Worm (Caenorhabditis elegans) whole organism, late embryonic: Measurements from ENCODE around the gene clec-63.

Source experiments
- C08G9.2 ChIP-seq: sonication (generic microtip); optimal IDR thresholded peaks from 2 replicates; lab custom pipeline; 2016; ENCODE audit warnings: mild to moderate bottlenecking, missing genetic modification characterization, moderate library complexity, missing compliant biosample characterization
- C38D4.7 ChIP-seq: fragments of 200-800 bp; sonication (Bioruptor generic); optimal IDR thresholded peaks from 2 replicates; lab custom pipeline; 2018; ENCODE audit warnings: mild to moderate bottlenecking, missing genetic modification characterization, moderate library complexity, missing compliant biosample characterization
- K09A11.1 ChIP-seq: sonication (generic microtip); optimal IDR thresholded peaks from 2 replicates; lab custom pipeline; 2017; ENCODE audit warnings: antibody characterized with exemption, mild to moderate bottlenecking, missing genetic modification characterization, missing compliant biosample characterization; ENCODE audit not compliant: insufficient read depth
- ahr-1 ChIP-seq: sonication (generic microtip); optimal IDR thresholded peaks from 2 replicates; lab custom pipeline; 2016; ENCODE audit warnings: missing genetic modification characterization, missing compliant biosample characterization
- ceh-19 ChIP-seq: fragments of 200-800 bp; sonication (Bioruptor generic); optimal IDR thresholded peaks from 2 replicates; lab custom pipeline; 2018; ENCODE audit warnings: mild to moderate bottlenecking, missing genetic modification characterization, missing compliant biosample characterization
- ceh-22 ChIP-seq: sonication (generic microtip); optimal IDR thresholded peaks from 2 replicates; lab custom pipeline; 2017; ENCODE audit warnings: missing biosample characterization, missing genetic modification characterization
- ceh-34 ChIP-seq: sonication (generic microtip); optimal IDR thresholded peaks from 2 replicates; lab custom pipeline; 2016; ENCODE audit warnings: mild to moderate bottlenecking, missing genetic modification characterization, missing compliant biosample characterization
- ceh-48 ChIP-seq: sonication (generic microtip); optimal IDR thresholded peaks from 2 replicates; lab custom pipeline; 2016; ENCODE audit warnings: missing genetic modification characterization, inconsistent platforms, missing compliant biosample characterization
- ceh-6 ChIP-seq: fragments of 200-800 bp; sonication (Bioruptor generic); optimal IDR thresholded peaks from 2 replicates; lab custom pipeline; 2018; ENCODE audit warnings: mild to moderate bottlenecking, missing genetic modification characterization, missing compliant biosample characterization
- ceh-9 ChIP-seq: sonication (generic microtip); optimal IDR thresholded peaks from 2 replicates; lab custom pipeline; 2016; ENCODE audit warnings: mild to moderate bottlenecking, missing genetic modification characterization, inconsistent platforms, missing compliant biosample characterization
- elt-2 ChIP-seq: sonication (generic microtip); optimal IDR thresholded peaks from 2 replicates; lab custom pipeline; 2016; ENCODE audit warnings: missing genetic modification reagents, missing genetic modification characterization, missing compliant biosample characterization
- elt-4 ChIP-seq: sonication (generic microtip); optimal IDR thresholded peaks from 2 replicates; lab custom pipeline; 2016; ENCODE audit warnings: missing genetic modification characterization, missing compliant biosample characterization
- ets-4 ChIP-seq: sonication (generic microtip); optimal IDR thresholded peaks from 2 replicates; lab custom pipeline; 2016; ENCODE audit warnings: missing genetic modification characterization, missing compliant biosample characterization
- eyg-1 ChIP-seq: sonication (generic microtip); optimal IDR thresholded peaks from 2 replicates; lab custom pipeline; 2016; ENCODE audit warnings: missing genotype, missing genetic modification characterization, missing compliant biosample characterization
- fkh-10 ChIP-seq: fragments of 150-350 bp; optimal IDR thresholded peaks from 2 replicates; lab custom pipeline; 2014; ENCODE audit warnings: missing biosample characterization, missing genetic modification reagents, missing genetic modification characterization
- hlh-15 ChIP-seq: sonication (generic microtip); optimal IDR thresholded peaks from 2 replicates; lab custom pipeline; 2016; ENCODE audit warnings: missing genetic modification characterization, missing compliant biosample characterization
- hlh-30 ChIP-seq: sonication (generic microtip); optimal IDR thresholded peaks from 2 replicates; lab custom pipeline; 2017; ENCODE audit warnings: antibody characterized with exemption, missing genetic modification characterization, missing compliant biosample characterization; ENCODE audit not compliant: insufficient read depth
- hlh-6 ChIP-seq: sonication (generic microtip); optimal IDR thresholded peaks from 2 replicates; lab custom pipeline; 2016; ENCODE audit warnings: missing genotype, missing genetic modification characterization, missing compliant biosample characterization
- hlh-8 ChIP-seq: sonication (generic microtip); optimal IDR thresholded peaks from 2 replicates; lab custom pipeline; 2016; ENCODE audit warnings: missing genotype, missing genetic modification characterization, missing compliant biosample characterization
- lin-11 ChIP-seq: fragments of 200-800 bp; sonication (Bioruptor generic); optimal IDR thresholded peaks from 2 replicates; lab custom pipeline; 2018; ENCODE audit warnings: mild to moderate bottlenecking, missing genetic modification characterization, missing compliant biosample characterization
- nhr-232 ChIP-seq: sonication (generic microtip); optimal IDR thresholded peaks from 2 replicates; lab custom pipeline; 2016; ENCODE audit warnings: missing genetic modification characterization, missing compliant biosample characterization
- pag-3 ChIP-seq: sonication (generic microtip); optimal IDR thresholded peaks from 2 replicates; lab custom pipeline; 2016; ENCODE audit warnings: missing compliant biosample characterization, missing genetic modification characterization, borderline replicate concordance
- pha-2 ChIP-seq: sonication (generic microtip); optimal IDR thresholded peaks from 2 replicates; lab custom pipeline; 2017; ENCODE audit warnings: mild to moderate bottlenecking, missing genetic modification characterization, missing compliant biosample characterization
- pqm-1 ChIP-seq: sonication (generic microtip); optimal IDR thresholded peaks from 2 replicates; lab custom pipeline; 2016; ENCODE audit warnings: missing genetic modification characterization, missing compliant biosample characterization
- pros-1 ChIP-seq: fragments of 150-350 bp; optimal IDR thresholded peaks from 2 replicates; lab custom pipeline; 2014; ENCODE audit warnings: missing biosample characterization, missing genetic modification reagents, missing genetic modification characterization
- ref-2 ChIP-seq: sonication (generic microtip); optimal IDR thresholded peaks from 2 replicates; lab custom pipeline; 2016; ENCODE audit warnings: missing genetic modification characterization, missing compliant biosample characterization
- rnt-1 ChIP-seq: sonication (generic microtip); optimal IDR thresholded peaks from 2 replicates; lab custom pipeline; 2016; ENCODE audit warnings: missing genetic modification characterization, missing compliant biosample characterization
- sox-2 ChIP-seq: fragments of 200-800 bp; sonication (Bioruptor generic); IDR thresholded peaks from 2 replicates; pipeline ENCODE4 v1.3.6; 2022; ENCODE audit warnings: missing genetic modification reagents, missing genetic modification characterization, missing compliant biosample characterization
- syd-9 ChIP-seq: sonication (generic microtip); optimal IDR thresholded peaks from 2 replicates; lab custom pipeline; 2016; ENCODE audit warnings: mild to moderate bottlenecking, missing genetic modification characterization, moderate library complexity, missing compliant biosample characterization
- tbx-2 ChIP-seq: sonication (generic microtip); optimal IDR thresholded peaks from 2 replicates; lab custom pipeline; 2016; ENCODE audit warnings: missing genetic modification characterization, missing compliant biosample characterization
- tbx-7 ChIP-seq: sonication (generic microtip); optimal IDR thresholded peaks from 2 replicates; lab custom pipeline; 2016; ENCODE audit warnings: missing genotype, missing genetic modification characterization, missing compliant biosample characterization
- ttx-3 ChIP-seq: sonication (generic microtip); optimal IDR thresholded peaks from 2 replicates; lab custom pipeline; 2016; ENCODE audit warnings: missing genetic modification reagents, missing genetic modification characterization, missing compliant biosample characterization
- unc-3 ChIP-seq, 2 experiments: fragments of 200-800 bp in 1 of 2; sonication (Bioruptor generic) in 1 of 2; sonication (generic microtip) in 1 of 2; conservative IDR thresholded peaks in 1 of 2; optimal IDR thresholded peaks in 1 of 2; 2 replicates each; pipeline versions ENCODE4 v1.3.6 to Lab custom; 2016 to 2022; ENCODE audit warnings: missing compliant biosample characterization in 2 of 2, missing genetic modification characterization in 2 of 2, missing genetic modification reagents in 1 of 2
- unc-42 ChIP-seq: sonication (generic microtip); optimal IDR thresholded peaks from 2 replicates; lab custom pipeline; 2016; ENCODE audit warnings: missing genotype, missing genetic modification characterization, missing compliant biosample characterization
- unc-86 ChIP-seq: sonication (generic microtip); optimal IDR thresholded peaks from 2 replicates; lab custom pipeline; 2016; ENCODE audit warnings: missing genetic modification characterization, missing compliant biosample characterization
- ztf-16 ChIP-seq: sonication (generic microtip); optimal IDR thresholded peaks from 2 replicates; lab custom pipeline; 2017; ENCODE audit warnings: missing genetic modification characterization, missing compliant biosample characterization

clec-63 gene

DNA sequence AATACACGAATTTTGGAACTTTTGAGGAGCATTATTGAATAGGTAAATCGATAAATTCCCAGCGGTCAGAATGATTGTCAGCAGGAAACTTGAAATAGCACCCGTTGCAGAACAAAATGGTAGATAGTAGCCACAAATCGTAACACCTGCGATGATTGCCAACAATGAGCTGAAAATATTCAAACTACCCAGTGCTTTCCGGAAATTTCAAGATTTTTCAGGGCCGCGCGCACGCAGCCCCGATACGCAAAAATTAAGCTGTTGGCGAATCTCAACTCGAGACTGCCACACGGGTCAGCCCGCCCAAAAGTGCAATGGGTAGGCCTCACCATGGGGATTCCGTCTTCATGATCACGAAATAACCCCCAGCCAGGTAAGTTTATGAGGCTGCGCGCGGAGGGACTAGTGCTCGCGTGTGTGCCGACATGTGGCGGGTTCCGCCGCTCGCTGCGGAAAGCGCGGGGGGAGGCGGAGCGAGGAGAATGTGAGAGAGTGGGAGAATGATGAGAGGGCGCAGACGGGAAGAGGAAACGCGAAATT lies 49.2 kb downstream of the clec-63 start (continued):
- TF ChIP-seq pag-3 (tag; lab: Kevin White, UChicago): no peak
- TF ChIP-seq ttx-3: no peak
- peak; percentile 42 for TF ChIP-seq C38D4.7 (GFP tag; lab: Kevin White, UChicago)
- no peak for TF ChIP-seq unc-3 (GFP tag; conservative IDR thresholded peaks at IDR 0.05; lab: Robert Waterston, UW)
- TF ChIP-seq unc-3 (tag; optimal IDR thresholded peaks at IDR 0.05; lab: Kevin White, UChicago): no peak
- TF ChIP-seq ceh-9 (tag; lab: Kevin White, UChicago): no peak
- TF ChIP-seq syd-9 (tag; lab: Kevin White, UChicago): peak; percentile 50
- no peak for TF ChIP-seq unc-86 (tag; lab: Kevin White, UChicago)
- no peak for TF ChIP-seq elt-4 (tag; lab: Kevin White, UChicago)
- TF ChIP-seq fkh-10 (GFP tag; lab: Kevin White, UChicago): no peak
- no peak for TF ChIP-seq ceh-19 (GFP tag; lab: Kevin White, UChicago)
- no peak for TF ChIP-seq hlh-15 (tag; lab: Kevin White, UChicago)
- TF ChIP-seq pha-2: peak; percentile 78
- peak; percentile 50 for TF ChIP-seq tbx-7 (tag; lab: Kevin White, UChicago)
- peak; percentile 31; the same call in 1 of the 2 replicates for TF ChIP-seq sox-2
- peak; percentile 24 for TF ChIP-seq ceh-6 (GFP tag; lab: Kevin White, UChicago)
- peak; percentile 48 for TF ChIP-seq rnt-1
- TF ChIP-seq ceh-48 (tag; lab: Kevin White, UChicago): no peak
- TF ChIP-seq elt-2 (tag; lab: Kevin White, UChicago): peak; percentile 82
- TF ChIP-seq ceh-34 (tag; lab: Kevin White, UChicago): peak; percentile 77
- TF ChIP-seq tbx-2: peak; percentile 82
- TF ChIP-seq pros-1 (tag; lab: Kevin White, UChicago): peak; percentile 85
- TF ChIP-seq K09A11.1: no peak
- no peak for TF ChIP-seq ahr-1 (tag; lab: Kevin White, UChicago)
- peak; percentile 14 for TF ChIP-seq lin-11 (tag; lab: Kevin White, UChicago)
- peak; percentile 25 for TF ChIP-seq hlh-8 (tag; lab: Kevin White, UChicago)
- peak; percentile 85 for TF ChIP-seq ref-2 (tag; lab: Kevin White, UChicago)
- TF ChIP-seq ets-4 (tag; lab: Kevin White, UChicago): peak; percentile 12
- peak; percentile 70 for TF ChIP-seq C08G9.2 (tag; lab: Kevin White, UChicago)
- no peak for TF ChIP-seq ceh-22
- TF ChIP-seq unc-42: peak; percentile 6
- peak; percentile 22 for TF ChIP-seq nhr-232 (tag; lab: Kevin White, UChicago)
- peak; percentile 44 for TF ChIP-seq ztf-16 (tag; lab: Kevin White, UChicago)
- TF ChIP-seq hlh-30 (tag; lab: Kevin White, UChicago): peak; percentile 78
- TF ChIP-seq hlh-6: peak; percentile 65
- peak; percentile 29 for TF ChIP-seq pqm-1
- TF ChIP-seq eyg-1 (tag; lab: Kevin White, UChicago): peak; percentile 62
